Worm (Caenorhabditis elegans) whole organism, young adult: ENCODE data around the gene C07B5.6.

Experiments used
- B0261.1 ChIP-seq: sonication (generic microtip); optimal IDR thresholded peaks from 2 replicates; lab custom pipeline; 2016; ENCODE audit warnings: mild to moderate bottlenecking, missing genetic modification characterization, moderate library complexity, missing compliant biosample characterization
- B0336.3 ChIP-seq: fragments of 200-800 bp; sonication (Bioruptor generic); IDR thresholded peaks from 2 replicates; pipeline ENCODE4 v1.3.6; 2022; ENCODE audit warnings: missing genetic modification characterization, missing compliant biosample characterization
- D2030.7 ChIP-seq: fragments of 200-800 bp; sonication (Bioruptor generic); IDR thresholded peaks from 2 replicates; pipeline ENCODE4 v1.3.6; 2022; ENCODE audit warnings: missing genetic modification reagents, missing genetic modification characterization, missing compliant biosample characterization
- F10E7.11 ChIP-seq: sonication (generic microtip); optimal IDR thresholded peaks from 2 replicates; lab custom pipeline; 2017; ENCODE audit warnings: mild to moderate bottlenecking, missing genetic modification characterization, moderate library complexity, missing compliant biosample characterization
- F37B4.10 ChIP-seq: fragments of 200-800 bp; sonication (Bioruptor generic); IDR thresholded peaks from 2 replicates; pipeline ENCODE4 v1.3.6; 2022; ENCODE audit warnings: missing genetic modification characterization, missing compliant biosample characterization
- F49E8.2 ChIP-seq: sonication (generic microtip); optimal IDR thresholded peaks from 3 replicates; lab custom pipeline; 2017; ENCODE audit warnings: missing genetic modification characterization, mild to moderate bottlenecking, missing compliant biosample characterization, antibody characterized with exemption, moderate library complexity; ENCODE audit not compliant: insufficient read depth
- F55B11.4 ChIP-seq: sonication (generic microtip); optimal IDR thresholded peaks from 2 replicates; lab custom pipeline; 2016; ENCODE audit warnings: missing compliant biosample characterization, missing genetic modification characterization, borderline replicate concordance; ENCODE audit not compliant: insufficient read depth
- K11D2.4 ChIP-seq: fragments of 200-800 bp; sonication (Bioruptor generic); IDR thresholded peaks from 2 replicates; pipeline ENCODE4 v1.3.6; 2022; ENCODE audit warnings: missing genetic modification reagents, missing genetic modification characterization, missing compliant biosample characterization
- T07F8.4 ChIP-seq: sonication (generic microtip); optimal IDR thresholded peaks from 2 replicates; lab custom pipeline; 2016; ENCODE audit warnings: mild to moderate bottlenecking, missing genetic modification characterization, moderate library complexity, missing compliant biosample characterization
- T26A5.8 ChIP-seq: sonication (generic microtip); optimal IDR thresholded peaks from 2 replicates; lab custom pipeline; 2016; ENCODE audit warnings: missing genetic modification characterization, missing compliant biosample characterization
- Y53F4B.3 ChIP-seq: fragments of 200-800 bp; sonication (Bioruptor generic); IDR thresholded peaks from 2 replicates; pipeline ENCODE4 v1.3.6; 2022; ENCODE audit warnings: missing genetic modification reagents, missing genetic modification characterization, missing compliant biosample characterization
- Y53G8AR.9 ChIP-seq: fragments of 200-800 bp; sonication (Bioruptor generic); conservative IDR thresholded peaks from 2 replicates; pipeline ENCODE4 v1.3.6; 2022; ENCODE audit warnings: missing genetic modification reagents, missing genetic modification characterization, missing compliant biosample characterization
- Y79H2A.3 ChIP-seq: fragments of 200-800 bp; sonication (Bioruptor generic); conservative IDR thresholded peaks from 2 replicates; pipeline ENCODE4 v1.3.6; 2022; ENCODE audit warnings: missing genetic modification reagents, missing genetic modification characterization, missing compliant biosample characterization
- aptf-3 ChIP-seq: fragments of 200-800 bp; sonication (Bioruptor generic); IDR thresholded peaks from 2 replicates; pipeline ENCODE4 v1.3.6; 2022; ENCODE audit warnings: missing genetic modification characterization, missing compliant biosample characterization
- bed-2 ChIP-seq: fragments of 200-800 bp; sonication (Bioruptor generic); IDR thresholded peaks from 2 replicates; pipeline ENCODE4 v1.3.6; 2022; ENCODE audit warnings: missing genetic modification reagents, missing genetic modification characterization, missing compliant biosample characterization
- cebp-1 ChIP-seq, 2 experiments: fragments of 200-800 bp in 1 of 2; sonication (Bioruptor generic) in 1 of 2; sonication (generic microtip) in 1 of 2; IDR thresholded peaks in 1 of 2; optimal IDR thresholded peaks in 1 of 2; 2 replicates each; pipeline versions ENCODE4 v1.3.6 to Lab custom; 2017 to 2022; ENCODE audit warnings: missing compliant biosample characterization in 2 of 2, missing genetic modification characterization in 2 of 2, mild to moderate bottlenecking in 1 of 2, missing genetic modification reagents in 1 of 2, moderate library complexity in 1 of 2
- cebp-2 ChIP-seq: fragments of 200-800 bp; sonication (Bioruptor generic); IDR thresholded peaks from 2 replicates; pipeline ENCODE4 v1.3.6; 2022; ENCODE audit warnings: missing genetic modification characterization, missing compliant biosample characterization
- ceh-58 ChIP-seq: fragments of 200-800 bp; sonication (Bioruptor generic); IDR thresholded peaks from 2 replicates; pipeline ENCODE4 v1.3.6; 2022; ENCODE audit warnings: missing genetic modification characterization, missing compliant biosample characterization
- chd-7 ChIP-seq: sonication (generic microtip); optimal IDR thresholded peaks from 2 replicates; lab custom pipeline; 2016; ENCODE audit warnings: mild to moderate bottlenecking, missing genetic modification characterization, moderate library complexity, missing compliant biosample characterization
- die-1 ChIP-seq: sonication (generic microtip); optimal IDR thresholded peaks from 2 replicates; lab custom pipeline; 2016; ENCODE audit warnings: missing genotype, mild to moderate bottlenecking, missing genetic modification characterization, missing compliant biosample characterization
- gei-17 ChIP-seq: fragments of 200-800 bp; sonication (Bioruptor generic); optimal IDR thresholded peaks from 2 replicates; lab custom pipeline; 2018; ENCODE audit warnings: mild to moderate bottlenecking, missing genetic modification characterization, missing compliant biosample characterization
- hmg-1.2 ChIP-seq: fragments of 200-800 bp; sonication (Bioruptor generic); IDR thresholded peaks from 2 replicates; pipeline ENCODE4 v1.3.6; 2022; ENCODE audit warnings: missing genetic modification reagents, missing genetic modification characterization, missing compliant biosample characterization
- lin-40 ChIP-seq: sonication (generic microtip); optimal IDR thresholded peaks from 2 replicates; lab custom pipeline; 2016; ENCODE audit warnings: missing genetic modification characterization, mild to moderate bottlenecking, missing compliant biosample characterization, missing genotype, missing genetic modification reagents
- lin-54 ChIP-seq: fragments of 200-800 bp; sonication (Bioruptor generic); optimal IDR thresholded peaks from 2 replicates; lab custom pipeline; 2018; ENCODE audit warnings: mild to moderate bottlenecking, missing genetic modification characterization, missing compliant biosample characterization
- lir-1 ChIP-seq: fragments of 200-800 bp; sonication (Bioruptor generic); conservative IDR thresholded peaks from 2 replicates; pipeline ENCODE4 v1.3.6; 2022; ENCODE audit warnings: missing genetic modification reagents, missing genetic modification characterization, missing compliant biosample characterization
- mxl-1 ChIP-seq: sonication (generic microtip); optimal IDR thresholded peaks from 2 replicates; lab custom pipeline; 2016; ENCODE audit warnings: missing genetic modification characterization, missing compliant biosample characterization
- nhr-120 ChIP-seq: fragments of 200-800 bp; sonication (Bioruptor generic); IDR thresholded peaks from 2 replicates; pipeline ENCODE4 v1.3.6; 2022; ENCODE audit warnings: missing genetic modification characterization, missing compliant biosample characterization
- nhr-179 ChIP-seq: sonication (generic microtip); optimal IDR thresholded peaks from 2 replicates; lab custom pipeline; 2016; ENCODE audit warnings: mild to moderate bottlenecking, missing genetic modification characterization, missing compliant biosample characterization
- nhr-27 ChIP-seq: fragments of 200-800 bp; sonication (Bioruptor generic); optimal IDR thresholded peaks from 2 replicates; lab custom pipeline; 2018; ENCODE audit warnings: mild to moderate bottlenecking, missing genetic modification characterization, moderate library complexity, missing compliant biosample characterization
- nhr-80 ChIP-seq: sonication (generic microtip); optimal IDR thresholded peaks from 2 replicates; lab custom pipeline; 2016; ENCODE audit warnings: missing genetic modification characterization, missing compliant biosample characterization
- pha-4 ChIP-seq: fragments of 150-350 bp; sonication (generic microtip); optimal IDR thresholded peaks from 2 replicates; lab custom pipeline; 2014; ENCODE audit warnings: missing biosample characterization, missing genetic modification reagents, missing genetic modification characterization
- rec-8 ChIP-seq, 2 experiments: sonication (generic microtip); optimal IDR thresholded peaks; 2 replicates each; lab custom pipeline; 2016; ENCODE audit warnings: mild to moderate bottlenecking in 2 of 2, missing genetic modification characterization in 2 of 2, missing genetic modification reagents in 2 of 2, missing genotype in 2 of 2, missing biosample characterization in 1 of 2, missing compliant biosample characterization in 1 of 2, moderate library complexity in 1 of 2
- repo-1 ChIP-seq: sonication (generic microtip); optimal IDR thresholded peaks from 2 replicates; lab custom pipeline; 2017; ENCODE audit warnings: mild to moderate bottlenecking, missing genetic modification characterization, missing compliant biosample characterization
- rpc-1 ChIP-seq, 2 experiments: fragments of 150-350 bp in 1 of 2; sonication (generic microtip) in 1 of 2; optimal IDR thresholded peaks; 2 replicates each; lab custom pipeline; 2014 to 2018; ENCODE audit warnings: missing biosample characterization in 1 of 2, missing genetic modification characterization in 1 of 2, missing genetic modification reagents in 1 of 2, missing genotype in 1 of 2
- snpc-4 ChIP-seq, 5 experiments: fragments of 150-350 bp in 1 of 5; sonication (generic microtip) in 4 of 5; optimal IDR thresholded peaks; 2 replicates each; lab custom pipeline; 2014 to 2018; ENCODE audit warnings: missing genetic modification characterization in 5 of 5, missing biosample characterization in 3 of 5, antibody characterized with exemption in 2 of 5, mild to moderate bottlenecking in 2 of 5, missing compliant biosample characterization in 2 of 5, missing genotype in 2 of 5, moderate library complexity in 2 of 5, missing genetic modification reagents in 1 of 5
- somi-1 ChIP-seq: fragments of 200-800 bp; sonication (Bioruptor generic); optimal IDR thresholded peaks from 2 replicates; lab custom pipeline; 2018; ENCODE audit warnings: mild to moderate bottlenecking, missing genetic modification characterization, missing compliant biosample characterization
- sptf-2 ChIP-seq: fragments of 200-800 bp; sonication (Bioruptor generic); optimal IDR thresholded peaks from 2 replicates; lab custom pipeline; 2018; ENCODE audit warnings: mild to moderate bottlenecking, missing genetic modification characterization, missing compliant biosample characterization
- unc-130 ChIP-seq: sonication (generic microtip); optimal IDR thresholded peaks from 2 replicates; lab custom pipeline; 2016; ENCODE audit warnings: missing genetic modification reagents, missing genetic modification characterization, missing compliant biosample characterization
- unc-62 ChIP-seq: fragments of 150-350 bp; optimal IDR thresholded peaks from 2 replicates; lab custom pipeline; 2014; ENCODE audit warnings: missing biosample characterization, missing genetic modification reagents, missing genetic modification characterization
- ztf-22 ChIP-seq: fragments of 200-800 bp; sonication (Bioruptor generic); optimal IDR thresholded peaks from 2 replicates; lab custom pipeline; 2018; ENCODE audit warnings: mild to moderate bottlenecking, missing genetic modification characterization, moderate library complexity, missing compliant biosample characterization

The C07B5.6 gene

DNA sequence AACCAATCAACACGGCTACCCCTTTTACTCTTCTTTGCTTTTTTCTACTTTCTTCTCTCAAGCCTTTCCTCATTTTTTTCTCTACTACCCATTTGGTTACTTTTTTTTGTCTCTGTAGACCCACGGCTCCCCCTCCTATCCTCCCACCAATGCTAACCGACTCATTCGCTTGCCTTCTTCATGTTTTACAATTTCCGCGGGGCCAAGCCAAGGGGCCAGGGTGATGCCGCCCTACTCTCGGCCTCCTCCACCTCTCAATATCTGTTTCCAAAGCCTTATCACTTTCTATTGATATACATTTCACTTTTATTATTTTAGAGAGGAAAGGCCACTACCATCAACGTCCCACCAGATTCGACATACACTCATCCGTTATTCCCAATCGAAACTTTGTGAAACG, 24.5 kb downstream of the C07B5.6 start, which contains the start of gene F49E2.5 (continued):
- TF ChIP-seq Y53F4B.3 (no peak), lin-54 (GFP tag; lab: Kevin White, UChicago) (no peak)

DNA sequence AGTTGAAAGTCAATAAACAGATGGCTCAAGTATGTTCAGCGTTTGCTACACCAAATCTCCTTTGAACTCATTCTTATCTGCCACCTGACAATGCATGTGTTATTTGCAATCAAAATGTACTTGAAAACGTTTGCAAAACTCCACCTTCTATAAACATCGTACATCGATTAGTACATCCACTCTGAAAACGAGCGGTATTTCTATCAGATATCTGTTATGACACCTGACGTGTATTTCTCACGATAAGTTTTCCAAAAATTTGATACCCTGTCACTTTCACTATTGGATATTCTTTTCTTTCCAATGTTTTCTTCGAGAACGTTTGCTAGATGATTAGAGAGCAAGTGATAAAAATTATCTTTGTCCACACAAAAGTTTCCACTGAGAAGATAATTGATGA, 25.6 kb downstream of the C07B5.6 start:
- TF ChIP-seq F49E8.2 (tag; lab: Kevin White, UChicago) = no peak
- no peak for TF ChIP-seq D2030.7
- no peak for TF ChIP-seq gei-17 (GFP tag; lab: Kevin White, UChicago)
- TF ChIP-seq nhr-179 (tag; lab: Kevin White, UChicago) = no peak
- no peak for TF ChIP-seq sptf-2 (GFP tag; lab: Kevin White, UChicago)
- no peak for TF ChIP-seq rec-8 (tag; optimal IDR thresholded peaks at IDR 0.05; lab: Kevin White, UChicago)
- no peak for TF ChIP-seq ceh-58 (GFP tag; lab: Robert Waterston, UW)
- TF ChIP-seq aptf-3 (GFP tag; lab: Robert Waterston, UW) = no peak
- TF ChIP-seq repo-1 (tag; lab: Kevin White, UChicago) = no peak
- TF ChIP-seq die-1 (tag; lab: Kevin White, UChicago) = no peak
- TF ChIP-seq lir-1 (GFP tag; lab: Robert Waterston, UW) = no peak
- no peak for TF ChIP-seq F37B4.10 (GFP tag; lab: Robert Waterston, UW)
- no peak for TF ChIP-seq B0261.1
- no peak for TF ChIP-seq T07F8.4
- no peak for TF ChIP-seq pha-4 (tag; lab: Kevin White, UChicago)
- no peak for TF ChIP-seq F55B11.4 (tag; lab: Kevin White, UChicago)

DNA sequence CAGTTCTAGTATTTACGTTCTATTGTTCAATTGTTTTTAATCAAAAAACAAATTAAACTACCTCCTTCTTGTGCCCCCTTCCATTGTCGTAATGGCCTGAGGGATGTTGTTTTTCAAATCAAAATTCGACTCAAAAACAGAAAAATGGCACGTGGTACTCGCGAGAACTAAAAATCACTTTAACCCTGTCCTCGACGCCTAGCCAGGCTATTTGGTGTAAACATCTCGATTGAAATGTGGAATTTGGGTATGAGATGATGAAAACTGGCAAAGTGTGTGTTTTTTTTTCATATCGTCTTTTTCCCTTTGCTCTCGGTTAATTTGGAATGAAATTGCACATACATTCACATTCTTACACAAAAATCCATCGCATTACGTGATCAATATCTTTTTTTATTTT, 27.8 kb downstream of the C07B5.6 start:
- TF ChIP-seq mxl-1 (tag; lab: Kevin White, UChicago) = no peak
- no peak for TF ChIP-seq ceh-58 (GFP tag; lab: Robert Waterston, UW)
- TF ChIP-seq K11D2.4 = no peak
- TF ChIP-seq ztf-22 (GFP tag; lab: Kevin White, UChicago) = no peak
- TF ChIP-seq hmg-1.2 (GFP tag; lab: Robert Waterston, UW) = no peak
- TF ChIP-seq bed-2 (GFP tag; lab: Robert Waterston, UW) = no peak
- TF ChIP-seq T07F8.4 = no peak
- TF ChIP-seq, all 124 proteins: peak for 0

DNA sequence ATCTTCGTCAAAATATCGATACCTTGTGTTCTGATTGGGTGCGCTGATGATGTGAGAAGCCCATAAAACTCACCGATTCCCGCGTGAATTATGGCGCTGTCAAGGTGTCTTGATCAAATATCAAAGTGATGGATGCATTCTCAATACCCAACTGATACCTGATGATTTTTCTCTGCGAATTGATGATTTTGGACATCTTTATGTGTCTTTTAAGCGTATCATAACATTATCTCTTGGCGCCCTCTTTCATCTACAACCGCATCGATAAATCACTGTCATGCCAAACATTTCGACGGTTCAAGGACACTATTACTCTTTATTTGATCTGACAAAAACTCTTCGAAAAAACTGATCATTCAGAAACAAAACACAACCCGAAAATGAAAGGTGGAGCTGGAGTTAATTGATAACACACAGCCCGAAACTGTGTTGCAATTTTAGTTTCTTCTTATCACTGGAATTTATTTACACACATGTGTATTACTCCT, 28.5 kb downstream of the C07B5.6 start:
- TF ChIP-seq lin-40 (tag; lab: Kevin White, UChicago) (peak; percentile 9), nhr-80 (tag; lab: Kevin White, UChicago) (peak; percentile 60), Y79H2A.3 (GFP tag; lab: Robert Waterston, UW) (no peak), F10E7.11 (no peak)

DNA sequence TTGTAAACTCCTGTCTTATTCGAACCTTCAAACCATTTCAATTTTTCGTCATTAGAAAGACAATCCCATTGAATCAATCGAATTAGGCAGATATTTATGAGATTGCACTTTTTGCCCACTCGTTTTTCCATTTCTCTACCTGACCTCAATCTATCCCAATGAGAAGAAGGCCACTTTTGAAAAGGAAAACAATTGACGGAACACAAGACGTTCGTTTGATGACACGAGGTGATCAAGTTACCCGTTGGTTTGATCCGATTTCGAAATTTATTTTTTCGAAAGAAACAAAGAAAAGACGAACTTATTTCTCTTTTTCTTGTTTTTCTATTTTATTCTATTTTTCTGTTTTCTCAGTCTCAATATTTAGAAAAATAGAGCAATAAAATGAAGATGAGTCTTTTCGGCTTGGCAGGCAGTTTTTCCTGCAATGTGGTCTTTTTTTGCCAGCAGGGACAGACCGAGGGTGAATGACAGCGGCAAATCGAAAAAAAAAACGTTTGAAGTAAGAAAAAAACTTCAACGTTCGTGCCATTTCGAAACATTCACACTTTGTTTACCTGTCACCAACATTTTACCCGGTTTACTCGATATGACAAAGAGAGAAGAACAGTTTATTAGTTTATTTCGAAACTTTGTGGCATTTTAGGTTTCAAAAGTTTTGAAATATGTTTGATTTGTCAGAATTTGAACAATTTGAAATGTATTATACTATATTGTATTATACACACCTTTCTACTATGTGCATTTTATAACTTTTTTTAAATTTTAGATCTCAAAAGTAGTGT, 29.4 kb downstream of the C07B5.6 start:
- TF ChIP-seq unc-130 (GFP tag; lab: Kevin White, UChicago) (no peak), unc-62 (peak; percentile 59), somi-1 (GFP tag; lab: Kevin White, UChicago) (no peak), bed-2 (GFP tag; lab: Robert Waterston, UW) (no peak), cebp-1 (GFP tag; IDR thresholded peaks at IDR 0.05; lab: Robert Waterston, UW) (no peak), cebp-1 (tag; optimal IDR thresholded peaks at IDR 0.05; lab: Kevin White, UChicago) (peak; percentile 74), chd-7 (no peak), T26A5.8 (tag; lab: Kevin White, UChicago) (no peak), snpc-4 (GFP tag; optimal IDR thresholded peaks at IDR 0.05; lab: Kevin White, UChicago) (no peak), snpc-4 (tag; optimal IDR thresholded peaks at IDR 0.05; lab: Kevin White, UChicago) (no peak), cebp-2 (GFP tag; lab: Robert Waterston, UW) (no peak), Y53G8AR.9 (no peak), nhr-27 (tag; lab: Kevin White, UChicago) (no peak), rpc-1 (optimal IDR thresholded peaks at IDR 0.05; lab: Kevin White, UChicago) (no peak), rpc-1 (tag; optimal IDR thresholded peaks at IDR 0.05; lab: Kevin White, UChicago) (no peak), B0336.3 (no peak), nhr-120 (GFP tag; lab: Robert Waterston, UW) (no peak)
